Fruit fly (Drosophila melanogaster) whole organism, embryonic: Measurements from ENCODE around the gene CG14022.

ENCODE experiments used
- Ada2b ChIP-seq: fragments of 200-800 bp; sonication (Bioruptor generic); IDR thresholded peaks from 2 replicates; pipeline ENCODE4 v1.3.6; 2022; ENCODE audit warnings: missing biosample characterization, missing genetic modification characterization
- Antp ChIP-seq: fragments of 200-800 bp; sonication (Bioruptor generic); optimal IDR thresholded peaks from 3 replicates; lab custom pipeline; 2016; ENCODE audit warnings: missing biosample characterization, missing genetic modification characterization
- Atf-2 ChIP-seq: fragments of 200-800 bp; sonication (Bioruptor generic); optimal IDR thresholded peaks from 2 replicates; lab custom pipeline; 2016; ENCODE audit warnings: missing biosample characterization, missing genetic modification characterization
- B-H2 ChIP-seq: fragments of 200-800 bp; sonication (Bioruptor generic); optimal IDR thresholded peaks from 2 replicates; lab custom pipeline; 2018; ENCODE audit warnings: missing biosample characterization, mild to moderate bottlenecking, missing genetic modification characterization
- Bgb ChIP-seq: fragments of 200-800 bp; sonication (Bioruptor generic); IDR thresholded peaks from 2 replicates; pipeline ENCODE4 v1.3.6; 2022; ENCODE audit warnings: missing biosample characterization, missing genetic modification characterization; ENCODE audit not compliant: partially characterized antibody
- Blimp-1 ChIP-seq: fragments of 200-800 bp; sonication (Bioruptor generic); optimal IDR thresholded peaks from 3 replicates; lab custom pipeline; 2018; ENCODE audit warnings: missing biosample characterization, missing genetic modification characterization, mild to moderate bottlenecking, moderate library complexity, missing genetic modification reagents
- CG10462 ChIP-seq: fragments of 200-800 bp; sonication (Bioruptor generic); optimal IDR thresholded peaks from 2 replicates; lab custom pipeline; 2016; ENCODE audit warnings: missing biosample characterization, missing genetic modification characterization
- CG11695 ChIP-seq: fragments of 200-800 bp; sonication (Bioruptor generic); IDR thresholded peaks from 3 replicates; pipeline ENCODE4 v1.3.6; 2022; ENCODE audit warnings: missing biosample characterization, missing genetic modification characterization
- CG11723 ChIP-seq: fragments of 200-800 bp; sonication (Bioruptor generic); optimal IDR thresholded peaks from 2 replicates; lab custom pipeline; 2017; ENCODE audit warnings: missing biosample characterization, mild to moderate bottlenecking, missing genetic modification characterization
- CG13424 ChIP-seq: fragments of 200-800 bp; sonication (Bioruptor generic); optimal IDR thresholded peaks from 2 replicates; lab custom pipeline; 2019; ENCODE audit warnings: missing biosample characterization, mild to moderate bottlenecking, missing genetic modification characterization, moderate library complexity
- CG16779 ChIP-seq: fragments of 200-800 bp; sonication (Bioruptor generic); IDR thresholded peaks from 2 replicates; pipeline ENCODE4 v1.3.6; 2022; ENCODE audit warnings: missing biosample characterization, missing genetic modification characterization
- CG17385 ChIP-seq: fragments of 200-800 bp; sonication (Bioruptor generic); optimal IDR thresholded peaks from 3 replicates; lab custom pipeline; 2018; ENCODE audit warnings: missing biosample characterization, mild to moderate bottlenecking, missing genetic modification characterization
- CG2712 ChIP-seq: fragments of 200-800 bp; optimal IDR thresholded peaks from 3 replicates; lab custom pipeline; 2019; ENCODE audit warnings: missing biosample characterization, mild to moderate bottlenecking, missing genetic modification characterization, moderate library complexity
- CG4424 ChIP-seq: fragments of 200-800 bp; sonication (Bioruptor generic); optimal IDR thresholded peaks from 3 replicates; lab custom pipeline; 2016; ENCODE audit warnings: missing biosample characterization, missing genetic modification characterization
- CG6175 ChIP-seq: fragments of 200-800 bp; sonication (Bioruptor generic); IDR thresholded peaks from 3 replicates; pipeline ENCODE4 v1.3.6; 2022; ENCODE audit warnings: missing biosample characterization, missing genetic modification characterization
- CG6254 ChIP-seq: fragments of 200-800 bp; sonication (Bioruptor generic); optimal IDR thresholded peaks from 3 replicates; lab custom pipeline; 2017; ENCODE audit warnings: mild to moderate bottlenecking, missing biosample characterization, missing genetic modification reagents, missing genetic modification characterization
- CG6654 ChIP-seq: fragments of 200-800 bp; sonication (Bioruptor generic); optimal IDR thresholded peaks from 2 replicates; lab custom pipeline; 2017; ENCODE audit warnings: missing biosample characterization, mild to moderate bottlenecking, missing genetic modification characterization
- CG6689 ChIP-seq: fragments of 200-800 bp; sonication (Bioruptor generic); IDR thresholded peaks from 2 replicates; pipeline ENCODE4 v1.3.6; 2022; ENCODE audit warnings: missing biosample characterization, missing genetic modification characterization
- CG7357 ChIP-seq: fragments of 200-800 bp; sonication (Bioruptor generic); IDR thresholded peaks from 3 replicates; pipeline ENCODE4 v1.3.6; 2022; ENCODE audit warnings: missing biosample characterization, missing genetic modification characterization
- CG8478 ChIP-seq: fragments of >200 bp; optimal IDR thresholded peaks from 2 replicates; lab custom pipeline; 2018
- CG9797 ChIP-seq: fragments of 200-800 bp; sonication (Bioruptor generic); optimal IDR thresholded peaks from 3 replicates; lab custom pipeline; 2018; ENCODE audit warnings: missing biosample characterization, mild to moderate bottlenecking, missing genetic modification characterization
- CG9817 ChIP-seq: fragments of 200-800 bp; sonication (Bioruptor generic); optimal IDR thresholded peaks from 2 replicates; lab custom pipeline; 2018; ENCODE audit warnings: missing biosample characterization, mild to moderate bottlenecking, missing genetic modification characterization, moderate library complexity
- HmgZ ChIP-seq: fragments of 200-800 bp; sonication (Bioruptor generic); optimal IDR thresholded peaks from 2 replicates; lab custom pipeline; 2018; ENCODE audit warnings: missing biosample characterization, mild to moderate bottlenecking, missing genetic modification characterization
- Hr78 ChIP-seq, 2 experiments: fragments of 200-800 bp in 1 of 2; fragments of >200 bp in 1 of 2; sonication (Bioruptor generic) in 1 of 2; optimal IDR thresholded peaks; 2 replicates each; lab custom pipeline; 2017 to 2019; ENCODE audit warnings: missing biosample characterization in 2 of 2, missing genetic modification characterization in 2 of 2, mild to moderate bottlenecking in 1 of 2, moderate library complexity in 1 of 2
- Max ChIP-seq: fragments of 200-800 bp; sonication (Bioruptor generic); optimal IDR thresholded peaks from 2 replicates; lab custom pipeline; 2016; ENCODE audit warnings: missing biosample characterization, mild to moderate bottlenecking, missing genetic modification characterization
- Myb ChIP-seq: fragments of 200-800 bp; sonication (Bioruptor generic); optimal IDR thresholded peaks from 2 replicates; lab custom pipeline; 2016; ENCODE audit warnings: missing biosample characterization, missing genetic modification characterization
- Opbp ChIP-seq: fragments of 200-800 bp; sonication (Bioruptor generic); IDR thresholded peaks from 3 replicates; pipeline ENCODE4 v1.3.6; 2022; ENCODE audit warnings: missing biosample characterization, missing genetic modification characterization; ENCODE audit not compliant: partially characterized antibody
- Scr ChIP-seq: fragments of 200-800 bp; sonication (Bioruptor generic); IDR thresholded peaks from 2 replicates; pipeline ENCODE4 v1.3.6; 2022; ENCODE audit warnings: missing biosample characterization, missing genetic modification characterization; ENCODE audit not compliant: partially characterized antibody
- Sry-δ ChIP-seq: fragments of 200-800 bp; sonication (Bioruptor generic); optimal IDR thresholded peaks from 2 replicates; lab custom pipeline; 2016; ENCODE audit warnings: missing biosample characterization, missing genetic modification characterization
- Trl ChIP-seq, 3 experiments: fragments of >200 bp in 2 of 3; fragments of 200-800 bp in 1 of 3; sonication (Bioruptor generic) in 1 of 3; optimal IDR thresholded peaks; 2 replicates in 1 of 3; 3 replicates in 2 of 3; lab custom pipeline; 2016 to 2017; ENCODE audit warnings: missing biosample characterization in 1 of 3, missing genetic modification characterization in 1 of 3
- bowl ChIP-seq: fragments of 200-800 bp; sonication (Bioruptor generic); IDR thresholded peaks from 2 replicates; pipeline ENCODE4 v1.3.6; 2022; ENCODE audit warnings: missing biosample characterization, missing genetic modification characterization
- btn ChIP-seq: fragments of 200-800 bp; sonication (Bioruptor generic); optimal IDR thresholded peaks from 2 replicates; lab custom pipeline; 2016; ENCODE audit warnings: missing biosample characterization, missing genetic modification characterization
- caup ChIP-seq: fragments of 200-800 bp; sonication (Bioruptor generic); optimal IDR thresholded peaks from 3 replicates; lab custom pipeline; 2017; ENCODE audit warnings: missing biosample characterization, mild to moderate bottlenecking, missing genetic modification characterization, moderate library complexity; ENCODE audit not compliant: severe bottlenecking
- cg ChIP-seq: fragments of 200-800 bp; sonication (Bioruptor generic); optimal IDR thresholded peaks from 3 replicates; lab custom pipeline; 2019; ENCODE audit warnings: missing biosample characterization, mild to moderate bottlenecking, missing genetic modification characterization, moderate library complexity
- chif ChIP-seq, 2 experiments: fragments of 200-800 bp; sonication (Bioruptor generic); optimal IDR thresholded peaks; 3 replicates each; lab custom pipeline; 2016; ENCODE audit warnings: missing biosample characterization in 2 of 2, missing genetic modification characterization in 2 of 2
- croc ChIP-seq: fragments of 200-800 bp; sonication (Bioruptor generic); conservative IDR thresholded peaks from 3 replicates; pipeline ENCODE4 v1.3.6; 2022; ENCODE audit warnings: missing biosample characterization, missing genetic modification characterization
- ewg ChIP-seq: fragments of 200-800 bp; sonication (Bioruptor generic); optimal IDR thresholded peaks from 3 replicates; lab custom pipeline; 2017; ENCODE audit warnings: mild to moderate bottlenecking, missing biosample characterization, missing genetic modification reagents, missing genetic modification characterization
- gt ChIP-seq: fragments of 200-800 bp; sonication (Bioruptor generic); IDR thresholded peaks from 2 replicates; pipeline ENCODE4 v1.3.6; 2022; ENCODE audit warnings: missing biosample characterization, missing genetic modification characterization
- lab ChIP-seq: fragments of 200-800 bp; sonication (Bioruptor generic); optimal IDR thresholded peaks from 3 replicates; lab custom pipeline; 2017; ENCODE audit warnings: missing biosample characterization, missing genetic modification characterization, mild to moderate bottlenecking, moderate library complexity, missing genetic modification reagents
- nau ChIP-seq: fragments of 200-800 bp; sonication (Bioruptor generic); optimal IDR thresholded peaks from 3 replicates; lab custom pipeline; 2017; ENCODE audit warnings: missing biosample characterization, mild to moderate bottlenecking, missing genetic modification characterization, missing genetic modification reagents
- oc ChIP-seq: fragments of 200-800 bp; sonication (Bioruptor generic); optimal IDR thresholded peaks from 2 replicates; lab custom pipeline; 2018; ENCODE audit warnings: missing biosample characterization, mild to moderate bottlenecking, missing genetic modification characterization, moderate library complexity
- pita ChIP-seq: fragments of 200-800 bp; sonication (Bioruptor generic); optimal IDR thresholded peaks from 2 replicates; lab custom pipeline; 2017; ENCODE audit warnings: missing biosample characterization, mild to moderate bottlenecking, missing genetic modification characterization
- ranshi ChIP-seq: fragments of 200-800 bp; sonication (Bioruptor generic); IDR thresholded peaks from 2 replicates; pipeline ENCODE4 v1.3.6; 2022; ENCODE audit warnings: missing biosample characterization, missing genetic modification characterization
- ro ChIP-seq: fragments of 200-800 bp; sonication (Bioruptor generic); IDR thresholded peaks from 2 replicates; pipeline ENCODE4 v1.3.6; 2022; ENCODE audit warnings: missing biosample characterization, missing genetic modification characterization
- sens ChIP-seq: fragments of 200-800 bp; sonication (Bioruptor generic); peaks from one replicate; lab custom pipeline; 2016; ENCODE audit warnings: missing biosample characterization, missing genetic modification characterization
- seq ChIP-seq: fragments of 200-800 bp; sonication (Bioruptor generic); IDR thresholded peaks from 2 replicates; pipeline ENCODE4 v1.3.6; 2022; ENCODE audit warnings: missing biosample characterization, missing genetic modification characterization
- twi ChIP-seq: fragments of 200-800 bp; optimal IDR thresholded peaks from 2 replicates; lab custom pipeline; 2019; ENCODE audit warnings: missing biosample characterization, mild to moderate bottlenecking, missing genetic modification characterization, moderate library complexity
- unc-4 ChIP-seq: fragments of 200-800 bp; sonication (Bioruptor generic); IDR thresholded peaks from 2 replicates; pipeline ENCODE4 v1.3.6; 2022; ENCODE audit warnings: missing biosample characterization, missing genetic modification characterization; ENCODE audit not compliant: partially characterized antibody
- zfh2 ChIP-seq: fragments of 200-800 bp; sonication (Bioruptor generic); optimal IDR thresholded peaks from 2 replicates; lab custom pipeline; 2016; ENCODE audit warnings: missing biosample characterization, missing genetic modification characterization

The CG14022 gene

dm6 chr2L:5342119-5342817, 13.6 kb upstream of the CG14022 start, which contains the start of gene Acsf2 (continued):
- TF ChIP-seq Trl (optimal IDR thresholded peaks at IDR 0.05; lab: Kevin White, UChicago) (no peak), Trl (GFP tag; optimal IDR thresholded peaks at IDR 0.05; lab: Kevin White, UChicago) (peak; percentile 93), CG6654 (GFP tag; lab: Kevin White, UChicago) (peak; percentile 81), Bgb (GFP tag; lab: Robert Waterston, UW) (no peak), Sry-δ (GFP tag; lab: Kevin White, UChicago) (peak; percentile 63), CG9817 (tag; lab: Kevin White, UChicago) (peak; percentile 98), Max (GFP tag; lab: Kevin White, UChicago) (peak; percentile 88), btn (GFP tag; lab: Kevin White, UChicago) (no peak), CG11695 (GFP tag; lab: Robert Waterston, UW) (peak; percentile 97), CG13424 (tag; lab: Kevin White, UChicago) (peak; percentile 97), Blimp-1 (peak; percentile 66), Opbp (GFP tag; lab: Robert Waterston, UW) (no peak), Ada2b (peak; percentile 95), CG6689 (GFP tag; lab: Robert Waterston, UW) (peak; percentile 95), unc-4 (GFP tag; lab: Robert Waterston, UW) (no peak), HmgZ (tag; lab: Kevin White, UChicago) (peak; percentile 98), CG17385 (GFP tag; lab: Kevin White, UChicago) (peak; percentile 90), gt (GFP tag; lab: Robert Waterston, UW) (no peak), CG9797 (GFP tag; lab: Kevin White, UChicago) (no peak), oc (tag; lab: Kevin White, UChicago) (peak; percentile 17), seq (GFP tag; lab: Robert Waterston, UW) (peak; percentile 96), CG6254 (GFP tag; lab: Kevin White, UChicago) (no peak), CG16779 (GFP tag; lab: Robert Waterston, UW) (peak; percentile 93), lab (peak; percentile 99), sens (peak; percentile 88), CG2712 (tag; lab: Kevin White, UChicago) (peak; percentile 92), ro (GFP tag; lab: Robert Waterston, UW) (peak; percentile 80), Myb (GFP tag; lab: Kevin White, UChicago) (peak; percentile 86), CG4424 (GFP tag; lab: Kevin White, UChicago) (peak; percentile 90), pita (GFP tag; lab: Kevin White, UChicago) (no peak), zfh2 (GFP tag; lab: Kevin White, UChicago) (peak; percentile 99), Atf-2 (GFP tag; lab: Kevin White, UChicago) (peak; percentile 89), B-H2 (GFP tag; lab: Kevin White, UChicago) (peak; percentile 97), bowl (GFP tag; lab: Robert Waterston, UW) (peak; percentile 64), Hr78 (GFP tag; optimal IDR thresholded peaks at IDR 0.05; lab: Kevin White, UChicago) (no peak), ewg (GFP tag; lab: Kevin White, UChicago) (peak; percentile 59), chif (GFP tag; optimal IDR thresholded peaks at IDR 0.05; lab: Kevin White, UChicago) (peak; percentile 82 to 95), caup (GFP tag; lab: Kevin White, UChicago) (peak; percentile 97), cg (peak; percentile 34), twi (tag; lab: Kevin White, UChicago) (peak; percentile 82), CG7357 (peak; percentile 93), Scr (GFP tag; lab: Robert Waterston, UW) (no peak), CG8478 (lab: Kevin White, UChicago) (no peak), CG11723 (GFP tag; lab: Kevin White, UChicago) (peak; percentile 82), CG6175 (peak; percentile 93), croc (GFP tag; lab: Robert Waterston, UW) (peak; percentile 49; the same call in 2 of the 3 replicates), ranshi (GFP tag; lab: Robert Waterston, UW) (peak; percentile 97), Antp (GFP tag; lab: Kevin White, UChicago) (peak; percentile 90), nau (peak; percentile 94), CG10462 (GFP tag; lab: Kevin White, UChicago) (peak; percentile 72)
